Worm (Caenorhabditis elegans) whole organism, L1 larva: ENCODE measurements around the gene spin-4.
A peak's percentile ranks its signal among the peaks of the same experiment; 100 is the strongest.

Experiments used
- C34B4.2 ChIP-seq: sonication (generic microtip); optimal IDR thresholded peaks from 2 replicates; lab custom pipeline; 2017; ENCODE audit warnings: mild to moderate bottlenecking, missing genetic modification characterization, missing compliant biosample characterization
- F16B12.6 ChIP-seq: fragments of 150-350 bp; optimal IDR thresholded peaks from 2 replicates; lab custom pipeline; 2014; ENCODE audit warnings: missing biosample characterization, missing genetic modification characterization
- aha-1 ChIP-seq: fragments of 150-350 bp; optimal IDR thresholded peaks from 2 replicates; lab custom pipeline; 2014; ENCODE audit warnings: missing biosample characterization, missing genetic modification characterization
- alr-1 ChIP-seq: fragments of 200-800 bp; sonication (Bioruptor generic); optimal IDR thresholded peaks from 2 replicates; lab custom pipeline; 2018; ENCODE audit warnings: borderline replicate concordance, mild to moderate bottlenecking, missing genetic modification characterization, missing compliant biosample characterization
- aly-2 ChIP-seq: fragments of 150-350 bp; optimal IDR thresholded peaks from 2 replicates; lab custom pipeline; 2014; ENCODE audit warnings: missing biosample characterization, missing genetic modification characterization
- blmp-1 ChIP-seq: fragments of 150-350 bp; optimal IDR thresholded peaks from 2 replicates; lab custom pipeline; 2014; ENCODE audit warnings: missing biosample characterization, missing genetic modification characterization
- ceh-82 ChIP-seq, 3 experiments: fragments of 150-350 bp in 1 of 3; sonication (generic microtip) in 2 of 3; optimal IDR thresholded peaks; 2 replicates each; lab custom pipeline; 2014 to 2017; ENCODE audit warnings: missing biosample characterization in 3 of 3, missing genetic modification characterization in 3 of 3
- ceh-88 ChIP-seq: fragments of 200-800 bp; sonication (Bioruptor generic); IDR thresholded peaks from 2 replicates; pipeline ENCODE4 v1.3.6; 2022; ENCODE audit warnings: missing genetic modification characterization, missing compliant biosample characterization
- ceh-90 ChIP-seq: sonication (generic microtip); optimal IDR thresholded peaks from 2 replicates; lab custom pipeline; 2016; ENCODE audit warnings: missing genetic modification characterization, missing compliant biosample characterization
- dpl-1 ChIP-seq, 3 experiments: fragments of 150-350 bp in 2 of 3; sonication (generic microtip) in 1 of 3; optimal IDR thresholded peaks; 2 replicates each; lab custom pipeline; 2014 to 2017; ENCODE audit warnings: missing biosample characterization in 3 of 3, missing genetic modification characterization in 3 of 3, missing genetic modification reagents in 3 of 3
- efl-1 ChIP-seq, 4 experiments: fragments of 150-350 bp; optimal IDR thresholded peaks in 3 of 4; peaks in 1 of 4; 1 replicate in 1 of 4; 2 replicates in 3 of 4; lab custom pipeline; 2014; ENCODE audit warnings: missing biosample characterization in 2 of 4, missing genetic modification characterization in 2 of 4, missing genetic modification reagents in 2 of 4
- egl-13 ChIP-seq: sonication (generic microtip); optimal IDR thresholded peaks from 2 replicates; lab custom pipeline; 2016; ENCODE audit warnings: missing genotype, missing genetic modification reagents, missing genetic modification characterization, missing compliant biosample characterization
- fkh-10 ChIP-seq: sonication (generic microtip); optimal IDR thresholded peaks from 2 replicates; lab custom pipeline; 2017; ENCODE audit warnings: missing biosample characterization, missing genetic modification reagents, missing genetic modification characterization
- fkh-4 ChIP-seq: sonication (generic microtip); optimal IDR thresholded peaks from 2 replicates; lab custom pipeline; 2016; ENCODE audit warnings: missing compliant biosample characterization, missing genetic modification characterization, borderline replicate concordance
- fkh-8 ChIP-seq: sonication (generic microtip); optimal IDR thresholded peaks from 2 replicates; lab custom pipeline; 2016; ENCODE audit warnings: mild to moderate bottlenecking, missing genetic modification characterization, missing compliant biosample characterization
- hlh-17 ChIP-seq: fragments of 200-800 bp; sonication (Bioruptor generic); optimal IDR thresholded peaks from 2 replicates; lab custom pipeline; 2018; ENCODE audit warnings: missing genetic modification characterization, mild to moderate bottlenecking, missing compliant biosample characterization, moderate library complexity, borderline replicate concordance
- irx-1 ChIP-seq: sonication (generic microtip); optimal IDR thresholded peaks from 2 replicates; lab custom pipeline; 2016; ENCODE audit warnings: missing genetic modification characterization, missing compliant biosample characterization
- isw-1 ChIP-seq: fragments of 200-800 bp; sonication (Bioruptor generic); IDR thresholded peaks from 2 replicates; pipeline ENCODE4 v1.3.6; 2022; ENCODE audit warnings: missing genetic modification characterization, missing compliant biosample characterization
- lin-14 ChIP-seq: fragments of 200-800 bp; sonication (Bioruptor generic); optimal IDR thresholded peaks from 2 replicates; lab custom pipeline; 2018; ENCODE audit warnings: mild to moderate bottlenecking, missing genetic modification characterization, moderate library complexity, missing compliant biosample characterization
- lin-35 ChIP-seq, 2 experiments: fragments of 150-350 bp; optimal IDR thresholded peaks; 2 replicates each; lab custom pipeline; 2014; ENCODE audit warnings: missing biosample characterization in 2 of 2, missing genetic modification characterization in 2 of 2, missing genetic modification reagents in 2 of 2
- lsy-2 ChIP-seq, 2 experiments: fragments of 150-350 bp; optimal IDR thresholded peaks; 2 replicates each; lab custom pipeline; 2014; ENCODE audit warnings: missing biosample characterization in 2 of 2, missing genetic modification characterization in 2 of 2
- mdl-1 ChIP-seq, 2 experiments: fragments of 150-350 bp; optimal IDR thresholded peaks; 2 replicates each; lab custom pipeline; 2014 to 2017; ENCODE audit warnings: missing biosample characterization in 2 of 2, missing genetic modification characterization in 2 of 2, inconsistent platforms in 1 of 2
- mep-1 ChIP-seq: fragments of 150-350 bp; optimal IDR thresholded peaks from 2 replicates; lab custom pipeline; 2014; ENCODE audit warnings: missing biosample characterization, missing genetic modification characterization
- nhr-11 ChIP-seq: fragments of 150-350 bp; optimal IDR thresholded peaks from 2 replicates; lab custom pipeline; 2014; ENCODE audit warnings: missing biosample characterization, missing genetic modification characterization
- nhr-12 ChIP-seq: sonication (generic microtip); optimal IDR thresholded peaks from 2 replicates; lab custom pipeline; 2017; ENCODE audit warnings: missing biosample characterization, missing genetic modification characterization
- nhr-19 ChIP-seq: fragments of 200-800 bp; sonication (Bioruptor generic); conservative IDR thresholded peaks from 2 replicates; pipeline ENCODE4 v1.3.6; 2022; ENCODE audit warnings: missing genetic modification characterization, missing compliant biosample characterization
- nhr-20 ChIP-seq: sonication (generic microtip); optimal IDR thresholded peaks from 2 replicates; lab custom pipeline; 2016; ENCODE audit warnings: mild to moderate bottlenecking, missing genetic modification characterization, missing compliant biosample characterization
- nhr-28 ChIP-seq: fragments of 150-350 bp; optimal IDR thresholded peaks from 2 replicates; lab custom pipeline; 2014; ENCODE audit warnings: missing biosample characterization, missing genetic modification characterization
- nhr-47 ChIP-seq: sonication (generic microtip); optimal IDR thresholded peaks from 2 replicates; lab custom pipeline; 2016; ENCODE audit warnings: mild to moderate bottlenecking, missing genetic modification characterization, moderate library complexity, missing compliant biosample characterization
- nhr-71 ChIP-seq: sonication (generic microtip); optimal IDR thresholded peaks from 2 replicates; lab custom pipeline; 2016; ENCODE audit warnings: mild to moderate bottlenecking, missing genetic modification characterization, moderate library complexity, missing compliant biosample characterization
- nhr-85 ChIP-seq: sonication (generic microtip); peaks from one replicate; lab custom pipeline; 2016; ENCODE audit warnings: missing genetic modification characterization, inconsistent platforms, missing compliant biosample characterization
- nhr-90 ChIP-seq: sonication (generic microtip); optimal IDR thresholded peaks from 2 replicates; lab custom pipeline; 2016; ENCODE audit warnings: mild to moderate bottlenecking, missing genetic modification characterization, missing compliant biosample characterization; ENCODE audit not compliant: poor library complexity
- pax-3 ChIP-seq: fragments of 200-800 bp; sonication (Bioruptor generic); optimal IDR thresholded peaks from 2 replicates; lab custom pipeline; 2018; ENCODE audit warnings: mild to moderate bottlenecking, missing genetic modification characterization, moderate library complexity, missing compliant biosample characterization
- rnt-1 ChIP-seq: sonication (generic microtip); optimal IDR thresholded peaks from 2 replicates; lab custom pipeline; 2016; ENCODE audit warnings: mild to moderate bottlenecking, missing genetic modification characterization, moderate library complexity, missing compliant biosample characterization
- skn-1 ChIP-seq: fragments of 150-350 bp; optimal IDR thresholded peaks from 2 replicates; lab custom pipeline; 2014; ENCODE audit warnings: missing biosample characterization, missing genetic modification characterization
- snu-23 ChIP-seq: sonication (generic microtip); optimal IDR thresholded peaks from 2 replicates; lab custom pipeline; 2016; ENCODE audit warnings: missing genetic modification characterization, missing compliant biosample characterization
- swsn-7 ChIP-seq: sonication (generic microtip); optimal IDR thresholded peaks from 2 replicates; lab custom pipeline; 2016; ENCODE audit warnings: missing genetic modification characterization, missing compliant biosample characterization
- tbx-2 ChIP-seq: sonication (generic microtip); optimal IDR thresholded peaks from 2 replicates; lab custom pipeline; 2016; ENCODE audit warnings: missing genetic modification characterization, missing compliant biosample characterization
- tlp-1 ChIP-seq: fragments of 150-350 bp; optimal IDR thresholded peaks from 2 replicates; lab custom pipeline; 2014; ENCODE audit warnings: missing biosample characterization, missing genetic modification characterization
- unc-130 ChIP-seq: fragments of 150-350 bp; optimal IDR thresholded peaks from 2 replicates; lab custom pipeline; 2017; ENCODE audit warnings: missing biosample characterization, missing genetic modification characterization, inconsistent platforms
- unc-86 ChIP-seq: sonication (generic microtip); optimal IDR thresholded peaks from 2 replicates; lab custom pipeline; 2016; ENCODE audit warnings: missing genetic modification characterization, missing compliant biosample characterization
- unc-98 ChIP-seq: fragments of 200-800 bp; sonication (Bioruptor generic); IDR thresholded peaks from 2 replicates; pipeline ENCODE4 v1.3.6; 2022; ENCODE audit warnings: missing genetic modification characterization, missing compliant biosample characterization
- vab-15 ChIP-seq: sonication (generic microtip); optimal IDR thresholded peaks from 2 replicates; lab custom pipeline; 2017; ENCODE audit warnings: missing genotype, mild to moderate bottlenecking, missing genetic modification characterization, missing compliant biosample characterization
- zip-4 ChIP-seq: fragments of 200-800 bp; sonication (Bioruptor generic); optimal IDR thresholded peaks from 2 replicates; lab custom pipeline; 2018; ENCODE audit warnings: mild to moderate bottlenecking, missing genetic modification characterization, moderate library complexity, missing compliant biosample characterization
- ztf-11 ChIP-seq, 2 experiments: sonication (generic microtip); optimal IDR thresholded peaks; 2 replicates each; lab custom pipeline; 2016 to 2017; ENCODE audit warnings: missing genetic modification characterization in 2 of 2, missing biosample characterization in 1 of 2, missing compliant biosample characterization in 1 of 2

The spin-4 gene

ce11 chrIII:12658649-12659048 lies 29.5 kb upstream of the spin-4 start:
- TF ChIP-seq zip-4 (GFP tag; lab: Kevin White, UChicago) (no peak), fkh-4 (tag; lab: Kevin White, UChicago) (no peak), alr-1 (tag; lab: Kevin White, UChicago) (no peak), fkh-10 (GFP tag; lab: Kevin White, UChicago) (no peak), lin-14 (GFP tag; lab: Kevin White, UChicago) (no peak), hlh-17 (no peak), tlp-1 (tag; lab: Kevin White, UChicago) (no peak), unc-98 (GFP tag; lab: Robert Waterston, UW) (no peak), nhr-90 (tag; lab: Kevin White, UChicago) (no peak), nhr-11 (tag; lab: Kevin White, UChicago) (no peak), aha-1 (no peak), rnt-1 (tag; lab: Kevin White, UChicago) (no peak), vab-15 (tag; lab: Kevin White, UChicago) (no peak), ceh-88 (GFP tag; lab: Robert Waterston, UW) (no peak), C34B4.2 (tag; lab: Kevin White, UChicago) (no peak), blmp-1 (tag; lab: Kevin White, UChicago) (no peak), ceh-82 (tag; optimal IDR thresholded peaks at IDR 0.05; lab: Kevin White, UChicago) (no peak), aly-2 (no peak)

DNA sequence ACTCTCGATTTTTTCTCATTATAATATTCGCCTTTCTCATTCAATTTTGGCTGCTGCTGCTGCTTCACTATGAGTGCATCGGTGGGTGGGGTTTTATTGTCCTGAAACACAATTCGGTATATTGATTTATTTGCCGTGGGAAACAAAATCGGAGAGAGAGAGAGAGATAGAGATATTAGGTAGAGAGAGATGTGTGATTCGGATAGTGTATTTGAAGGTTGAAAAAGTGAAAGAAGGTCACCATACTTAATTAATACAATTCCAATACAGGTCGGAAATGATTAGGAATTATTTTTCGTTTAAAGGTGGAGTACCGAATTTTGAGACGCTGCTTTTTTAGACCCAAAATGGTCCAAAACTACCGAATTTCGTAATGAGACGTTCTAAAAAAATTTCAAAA lies 25.9 kb upstream of the spin-4 start, which contains the start of gene tpst-1:
TSS of gene tpst-1 (minus strand) at position 101 of the 400 bp plus-strand sequence.
- TF ChIP-seq blmp-1 (tag; lab: Kevin White, UChicago) (peak; percentile 65), lin-35 (GFP tag; optimal IDR thresholded peaks at IDR 0.05; lab: Kevin White, UChicago) (no peak), nhr-28 (tag; lab: Kevin White, UChicago) (no peak), efl-1 (optimal IDR thresholded peaks at IDR 0.05; lab: Kevin White, UChicago) (no peak), efl-1 (GFP tag; optimal IDR thresholded peaks at IDR 0.05 in 1 of 2; lab: Kevin White, UChicago) (peak in 1 of 2 experiments; percentile 22), nhr-12 (no peak)
- TF ChIP-seq, all 84 proteins: peak for 2

DNA sequence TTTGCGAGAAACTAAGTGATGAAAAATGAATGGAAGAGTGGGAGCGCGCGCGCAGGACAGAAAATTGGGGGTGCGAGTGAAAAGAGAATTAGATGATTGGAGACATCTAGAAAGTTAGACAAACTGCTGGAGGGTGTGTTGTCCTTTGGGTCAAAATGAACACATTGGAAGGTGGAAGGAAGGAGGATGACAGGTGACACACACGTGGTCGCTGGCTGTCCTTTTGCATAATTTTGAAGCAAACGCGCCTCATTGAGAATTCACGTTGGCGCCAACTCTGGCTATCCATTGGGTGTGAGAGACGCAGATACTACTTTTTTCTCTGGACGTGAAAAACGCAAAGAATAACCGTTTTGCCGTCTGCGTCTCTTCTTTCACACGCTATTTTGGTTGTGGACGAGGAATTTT lies 22.6 kb upstream of the spin-4 start:
- TF ChIP-seq nhr-47 (tag; lab: Kevin White, UChicago) (peak; percentile 56), mdl-1 (tag; optimal IDR thresholded peaks at IDR 0.05; lab: Kevin White, UChicago) (peak in 1 of 2 experiments; percentile 41), lsy-2 (tag; optimal IDR thresholded peaks at IDR 0.05; lab: Kevin White, UChicago) (peak in 1 of 2 experiments; percentile 41), skn-1 (tag; lab: Kevin White, UChicago) (peak; percentile 11), isw-1 (peak; percentile 48), fkh-8 (tag; lab: Kevin White, UChicago) (peak; percentile 81), mep-1 (tag; lab: Kevin White, UChicago) (peak; percentile 13), dpl-1 (GFP tag; optimal IDR thresholded peaks at IDR 0.05; lab: Kevin White, UChicago) (peak in 1 of 3 experiments; percentile 54), snu-23 (GFP tag; lab: Kevin White, UChicago) (peak; percentile 72), ztf-11 (tag; optimal IDR thresholded peaks at IDR 0.05; lab: Kevin White, UChicago) (peak in 1 of 2 experiments; percentile 20), blmp-1 (tag; lab: Kevin White, UChicago) (peak; percentile 69), pax-3 (tag; lab: Kevin White, UChicago) (peak; percentile 56), tbx-2 (tag; lab: Kevin White, UChicago) (peak; percentile 29), irx-1 (tag; lab: Kevin White, UChicago) (peak; percentile 31), unc-98 (GFP tag; lab: Robert Waterston, UW) (0 out of 2 replicates have a peak, but pooled peaks have one; percentile 27), efl-1 (optimal IDR thresholded peaks at IDR 0.05; lab: Kevin White, UChicago) (peak; percentile 33 to 77), efl-1 (GFP tag; optimal IDR thresholded peaks at IDR 0.05 in 1 of 2; lab: Kevin White, UChicago) (peak; percentile 44 to 83), nhr-20 (tag; lab: Kevin White, UChicago) (peak; percentile 52), lin-35 (GFP tag; optimal IDR thresholded peaks at IDR 0.05; lab: Kevin White, UChicago) (peak; percentile 32 to 37), unc-130 (tag; lab: Kevin White, UChicago) (peak; percentile 28), rnt-1 (tag; lab: Kevin White, UChicago) (peak; percentile 15), ceh-90 (tag; lab: Kevin White, UChicago) (peak; percentile 67), swsn-7 (tag; lab: Kevin White, UChicago) (peak; percentile 12), F16B12.6 (tag; lab: Kevin White, UChicago) (peak; percentile 1), ceh-88 (GFP tag; lab: Robert Waterston, UW) (peak; percentile 39; the same call in 1 of the 2 replicates), nhr-71 (tag; lab: Kevin White, UChicago) (peak; percentile 69), nhr-19 (GFP tag; lab: Robert Waterston, UW) (peak; percentile 49), egl-13 (tag; lab: Kevin White, UChicago) (peak; percentile 24), lin-14 (GFP tag; lab: Kevin White, UChicago) (peak; percentile 87), nhr-85 (peak; percentile 86), unc-86 (tag; lab: Kevin White, UChicago) (peak; percentile 43)
